Worm (Caenorhabditis elegans) whole organism, L4/young adult: ENCODE data around the gene T24C4.5.

Experiments used
- W03F9.2 ChIP-seq: fragments of 150-350 bp; optimal IDR thresholded peaks from 2 replicates; lab custom pipeline; 2014; ENCODE audit warnings: missing biosample characterization, missing genetic modification characterization
- dao-5 ChIP-seq: sonication (generic microtip); optimal IDR thresholded peaks from 2 replicates; lab custom pipeline; 2016; ENCODE audit warnings: missing genotype, missing genetic modification characterization, moderate library complexity, missing compliant biosample characterization
- him-1 ChIP-seq: sonication (generic microtip); optimal IDR thresholded peaks from 2 replicates; lab custom pipeline; 2016; ENCODE audit warnings: missing genotype, missing genetic modification reagents, missing genetic modification characterization, missing compliant biosample characterization

The T24C4.5 gene

DNA sequence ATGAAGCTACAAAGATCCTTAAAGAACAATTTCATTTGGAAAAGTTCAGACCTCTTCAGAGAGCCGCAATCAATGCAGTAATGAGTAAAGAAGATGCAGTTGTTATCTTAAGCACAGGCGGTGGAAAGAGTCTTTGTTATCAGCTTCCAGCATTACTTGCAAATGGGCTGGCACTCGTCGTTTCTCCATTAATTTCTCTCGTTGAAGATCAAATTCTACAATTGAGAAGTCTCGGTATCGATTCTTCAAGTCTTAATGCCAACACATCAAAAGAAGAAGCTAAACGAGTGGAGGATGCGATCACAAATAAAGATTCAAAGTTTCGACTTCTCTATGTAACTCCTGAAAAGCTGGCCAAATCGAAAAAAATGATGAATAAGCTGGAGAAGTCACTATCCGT is 22.6 kb downstream of the T24C4.5 start:
- no peak for TF ChIP-seq him-1 (tag; lab: Kevin White, UChicago)

ce11 chrIII:856260-856659 is 23.3 kb downstream of the T24C4.5 start, which contains the start of gene K02F3.12:
Gene K02F3.12 (plus strand): TSS chrIII:856560.
- TF ChIP-seq dao-5 (tag; lab: Kevin White, UChicago) (no peak), W03F9.2 (tag; lab: Kevin White, UChicago) (no peak), him-1 (tag; lab: Kevin White, UChicago) (no peak)

- TF ChIP-seq him-1 (tag; lab: Kevin White, UChicago) = no peak
- no peak for TF ChIP-seq dao-5 (tag; lab: Kevin White, UChicago)
- TF ChIP-seq W03F9.2 (tag; lab: Kevin White, UChicago) = no peak
Measured at ce11 chrIII:853859-854359, 25.6 kb downstream of the T24C4.5 start, which contains the start of the genes rnp-5 and tag-51. Gene rnp-5 (minus strand): TSS chrIII:853909. Gene tag-51 (plus strand): TSS chrIII:854221.

DNA sequence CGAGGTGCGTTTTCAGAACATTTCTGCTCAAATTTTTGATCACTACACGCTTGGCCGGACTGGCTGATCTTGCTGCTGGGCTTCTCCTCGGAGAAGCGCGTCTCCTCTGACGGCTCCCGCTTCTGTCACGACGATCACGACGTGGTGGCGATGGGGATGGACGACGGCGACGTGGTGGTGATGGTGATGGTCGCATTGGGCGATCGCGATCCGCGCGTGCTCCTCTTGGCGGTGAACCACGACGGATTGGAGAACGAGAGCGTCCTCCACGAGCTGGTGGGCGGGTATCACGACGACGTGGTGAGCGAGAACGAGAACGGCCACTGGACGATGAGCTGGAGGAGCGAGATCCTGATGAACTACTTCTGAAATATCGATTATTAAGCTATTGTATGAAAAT is 26.1 kb downstream of the T24C4.5 start:
- TF ChIP-seq dao-5 (tag; lab: Kevin White, UChicago) = no peak
- TF ChIP-seq him-1 (tag; lab: Kevin White, UChicago) = no peak
- no peak for TF ChIP-seq W03F9.2 (tag; lab: Kevin White, UChicago)

DNA sequence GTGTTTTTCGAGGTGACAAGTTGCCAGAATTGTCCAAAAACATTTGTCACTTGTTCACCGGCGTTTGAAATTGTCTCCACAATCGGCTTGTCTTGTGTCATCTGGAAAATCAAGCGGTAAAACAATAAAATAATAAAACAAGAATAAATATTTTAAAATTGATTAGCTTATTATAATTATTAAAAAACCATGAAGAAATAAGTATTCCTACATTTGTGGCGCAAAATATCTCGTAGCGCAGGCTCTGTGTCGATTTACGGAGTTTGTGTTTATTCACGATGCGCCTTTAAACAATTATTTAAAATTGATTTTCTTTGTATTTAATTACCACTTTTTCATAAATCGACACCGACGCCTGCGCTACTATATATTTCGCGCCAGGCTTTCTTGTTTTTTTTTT is 27.2 kb downstream of the T24C4.5 start, which contains the start of gene moma-1:
Gene moma-1 (minus strand): TSS at position 101 of the 400 bp plus-strand sequence.
- TF ChIP-seq W03F9.2 (tag; lab: Kevin White, UChicago) (no peak), dao-5 (tag; lab: Kevin White, UChicago) (no peak), him-1 (tag; lab: Kevin White, UChicago) (no peak)

DNA sequence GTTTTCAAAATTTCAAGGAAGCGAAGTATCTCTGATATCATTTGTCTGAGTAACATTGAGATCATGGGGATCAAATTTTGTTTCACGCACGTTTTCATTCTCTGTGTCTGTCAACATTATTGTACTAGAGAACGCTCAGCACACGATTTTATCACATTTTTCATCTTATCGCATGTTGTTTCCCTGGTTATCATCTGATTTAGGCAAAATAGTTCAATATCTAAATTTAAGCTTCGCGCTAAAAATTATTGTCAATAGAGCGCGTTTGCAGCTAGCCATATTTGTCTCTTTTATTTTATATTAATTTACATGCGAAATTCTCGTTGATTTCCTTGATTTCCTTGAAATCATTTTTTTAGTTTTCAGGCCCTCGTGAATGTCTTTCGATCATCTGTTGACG is 34.0 kb downstream of the T24C4.5 start, which contains the start of gene K02F3.2:
Gene K02F3.2 (plus strand): TSS at position 357 of the 400 bp plus-strand sequence.
- TF ChIP-seq him-1 (tag; lab: Kevin White, UChicago) (no peak), dao-5 (tag; lab: Kevin White, UChicago) (no peak), W03F9.2 (tag; lab: Kevin White, UChicago) (no peak)

DNA sequence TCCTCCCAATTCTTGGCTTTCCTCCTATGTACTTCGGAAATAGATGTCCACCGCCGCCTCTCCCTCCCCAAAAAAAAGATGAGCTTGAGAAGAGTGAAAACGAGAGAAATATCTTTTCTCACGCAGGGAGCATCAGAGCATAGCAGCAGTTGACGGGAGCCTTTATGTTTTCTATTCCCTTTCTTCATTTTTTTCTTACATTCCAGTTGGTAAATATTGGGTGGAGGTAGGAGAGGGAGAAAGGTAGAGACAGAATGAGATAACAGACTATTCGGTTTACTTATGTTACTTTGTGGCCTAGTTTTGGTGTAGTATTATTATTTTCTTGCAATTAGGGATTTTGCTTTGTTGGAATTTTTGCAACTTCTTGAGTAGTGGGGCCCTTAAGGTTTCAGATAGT is 35.0 kb downstream of the T24C4.5 start:
- TF ChIP-seq dao-5 (tag; lab: Kevin White, UChicago) (no peak), him-1 (tag; lab: Kevin White, UChicago) (no peak), W03F9.2 (tag; lab: Kevin White, UChicago) (no peak)

DNA sequence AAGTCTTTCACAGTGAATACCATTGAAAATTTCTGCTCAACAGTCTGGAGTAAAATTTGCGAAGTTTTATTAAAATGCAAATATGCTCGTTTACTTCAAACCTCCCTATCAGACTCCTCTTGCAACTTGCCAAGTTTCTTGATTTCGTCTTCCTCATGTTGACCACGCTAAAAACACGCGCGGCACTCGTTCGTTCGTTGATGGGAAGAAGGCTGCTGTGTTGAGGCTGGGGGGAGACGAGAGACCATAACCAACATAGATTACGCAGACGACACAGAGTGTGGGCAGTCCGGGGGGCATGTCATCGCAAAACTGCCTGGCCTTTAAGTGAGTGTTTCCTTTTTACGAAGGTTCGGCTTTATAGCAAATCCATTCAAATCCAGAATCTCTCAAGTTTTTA is 35.5 kb downstream of the T24C4.5 start:
- TF ChIP-seq him-1 (tag; lab: Kevin White, UChicago) (no peak), W03F9.2 (tag; lab: Kevin White, UChicago) (no peak), dao-5 (tag; lab: Kevin White, UChicago) (no peak)

ce11 chrIII:842630-843029 is 36.9 kb downstream of the T24C4.5 start, which contains the start of gene far-8:
Gene far-8 (plus strand): TSS chrIII:842930.
- TF ChIP-seq dao-5 (tag; lab: Kevin White, UChicago) (no peak), him-1 (tag; lab: Kevin White, UChicago) (no peak), W03F9.2 (tag; lab: Kevin White, UChicago) (no peak)

ce11 chrIII:841177-841576 is 38.4 kb downstream of the T24C4.5 start, which contains the start of gene K02F3.9:
Gene K02F3.9 (minus strand): TSS chrIII:841366.
- TF ChIP-seq dao-5 (tag; lab: Kevin White, UChicago) (no peak), W03F9.2 (tag; lab: Kevin White, UChicago) (no peak), him-1 (tag; lab: Kevin White, UChicago) (no peak)

ce11 chrIII:839491-839890 is 40.0 kb downstream of the T24C4.5 start, which contains the start of gene dos-3:
Gene dos-3 (minus strand): TSS chrIII:839591.
- TF ChIP-seq W03F9.2 (tag; lab: Kevin White, UChicago) = no peak
- no peak for TF ChIP-seq him-1 (tag; lab: Kevin White, UChicago)
- TF ChIP-seq dao-5 (tag; lab: Kevin White, UChicago) = no peak

DNA sequence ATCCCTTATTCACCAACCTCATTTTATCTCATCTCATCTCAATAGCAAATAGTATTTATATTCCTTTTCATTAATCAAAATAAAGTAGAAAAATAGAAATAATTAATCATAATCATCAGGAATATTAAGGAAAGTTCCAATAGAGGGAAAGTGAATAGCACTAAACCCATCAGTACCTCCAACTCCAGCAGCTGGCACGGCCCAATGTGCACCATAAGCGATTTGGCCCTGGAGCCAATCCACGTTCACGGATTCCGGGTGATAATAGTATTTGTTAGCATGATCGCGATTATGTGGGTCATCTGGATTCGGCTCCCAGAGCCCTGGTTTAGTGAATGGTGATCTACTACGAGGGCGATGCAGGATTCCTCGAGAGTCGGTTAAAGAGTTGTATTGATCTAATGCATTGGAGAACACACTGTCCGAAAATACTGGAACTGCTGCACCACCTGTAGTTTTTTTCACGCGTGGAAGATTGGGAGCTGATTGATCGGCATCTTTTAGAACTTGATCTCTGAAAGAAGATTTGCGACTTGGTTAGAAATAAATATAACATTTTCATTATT is 43.7 kb downstream of the T24C4.5 start:
- peak; percentile 60 for TF ChIP-seq dao-5 (tag; lab: Kevin White, UChicago)
- TF ChIP-seq him-1 (tag; lab: Kevin White, UChicago) = peak; percentile 81
- peak; percentile 1 for TF ChIP-seq W03F9.2 (tag; lab: Kevin White, UChicago)

ce11 chrIII:835208-835607 is 44.3 kb downstream of the T24C4.5 start:
- TF ChIP-seq him-1 (tag; lab: Kevin White, UChicago) (no peak), W03F9.2 (tag; lab: Kevin White, UChicago) (no peak), dao-5 (tag; lab: Kevin White, UChicago) (no peak)

DNA sequence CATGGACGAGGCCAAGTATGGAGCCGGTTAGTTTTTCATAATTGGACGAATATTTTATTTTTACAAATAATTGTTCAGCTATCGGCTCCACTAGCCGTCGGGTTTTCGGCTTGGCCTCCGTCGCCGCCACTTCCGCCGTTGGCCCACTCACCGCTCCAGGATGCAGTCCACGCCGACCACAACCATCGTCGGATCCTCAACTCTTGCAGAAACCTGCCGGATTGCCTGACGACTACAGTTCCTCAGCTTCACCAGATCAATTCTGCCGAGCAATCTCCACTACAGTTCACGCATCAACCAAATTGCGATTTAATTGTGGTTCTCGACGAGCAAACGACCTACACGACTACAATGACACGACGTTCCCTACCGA is 45.1 kb downstream of the T24C4.5 start:
- TF ChIP-seq him-1 (tag; lab: Kevin White, UChicago) (no peak), dao-5 (tag; lab: Kevin White, UChicago) (no peak), W03F9.2 (tag; lab: Kevin White, UChicago) (no peak)
